Worm (Caenorhabditis elegans): ENCODE results near the gene Y39A1A.27.
A peak's percentile ranks its signal among the peaks of the same experiment; 100 is the strongest.

Gene Y39A1A.27

ce11 chrIII:10642781-10643180, 4.0 kb downstream of the Y39A1A.27 start, which contains the start of the genes dhs-11 and orc-1 (continued):
- TF ChIP-seq nhr-19 (GFP tag; conservative IDR thresholded peaks at IDR 0.05) (peak; percentile 51), fkh-8 (tag; optimal IDR thresholded peaks at IDR 0.05) (peak; percentile 29), efl-1 (optimal IDR thresholded peaks at IDR 0.05) (peak; percentile 62 to 91), efl-1 (GFP tag; optimal IDR thresholded peaks at IDR 0.05 in 1 of 2) (peak; percentile 91 to 99), mep-1 (tag; optimal IDR thresholded peaks at IDR 0.05) (peak; percentile 77), nhr-90 (tag; optimal IDR thresholded peaks at IDR 0.05; ENCODE audit: poor library complexity) (peak; percentile 48), nhr-20 (tag; optimal IDR thresholded peaks at IDR 0.05) (peak; percentile 59), unc-130 (tag; optimal IDR thresholded peaks at IDR 0.05) (peak; percentile 71), lsy-2 (tag; optimal IDR thresholded peaks at IDR 0.05) (peak; percentile 98 to 99), egl-27 (tag; optimal IDR thresholded peaks at IDR 0.05) (no peak), ceh-82 (tag; optimal IDR thresholded peaks at IDR 0.05) (peak in 2 of 3 experiments; percentile 1 to 21), swsn-7 (tag; optimal IDR thresholded peaks at IDR 0.05) (peak; percentile 42), dpl-1 (GFP tag; optimal IDR thresholded peaks at IDR 0.05) (peak; percentile 88 to 93 (median 90)), nhr-28 (tag; optimal IDR thresholded peaks at IDR 0.05) (no peak), isw-1 (GFP tag; IDR thresholded peaks at IDR 0.05) (peak; percentile 35), nhr-71 (tag; optimal IDR thresholded peaks at IDR 0.05) (peak; percentile 66), snpc-4 (tag; optimal IDR thresholded peaks at IDR 0.05) (peak; percentile 22), nhr-47 (tag; optimal IDR thresholded peaks at IDR 0.05) (peak; percentile 52), lin-15B (tag; optimal IDR thresholded peaks at IDR 0.05) (peak; percentile 57)

- TF ChIP-seq unc-98 (GFP tag; IDR thresholded peaks at IDR 0.05) = no peak
- no peak for TF ChIP-seq nhr-84 (tag; optimal IDR thresholded peaks at IDR 0.05)
- no peak for TF ChIP-seq isw-1 (GFP tag; IDR thresholded peaks at IDR 0.05)
- TF ChIP-seq lsy-2 (tag; optimal IDR thresholded peaks at IDR 0.05) = peak; percentile 5 to 69
- no peak for TF ChIP-seq lin-15B (tag; optimal IDR thresholded peaks at IDR 0.05)
- peak; percentile 34 to 46 for TF ChIP-seq lin-35 (GFP tag; optimal IDR thresholded peaks at IDR 0.05)
- TF ChIP-seq ets-5 (GFP tag; IDR thresholded peaks at IDR 0.05) = no peak
- no peak for TF ChIP-seq C34B4.2 (tag; optimal IDR thresholded peaks at IDR 0.05)
- TF ChIP-seq nhr-71 (tag; optimal IDR thresholded peaks at IDR 0.05) = no peak
- TF ChIP-seq C04F5.9 (tag; optimal IDR thresholded peaks at IDR 0.05) = no peak
- no peak for TF ChIP-seq pag-3 (tag; optimal IDR thresholded peaks at IDR 0.05; ENCODE audit: borderline replicate concordance, insufficient read depth)
- TF ChIP-seq nhr-47 (tag; optimal IDR thresholded peaks at IDR 0.05) = no peak
- no peak for TF ChIP-seq nhr-90 (tag; optimal IDR thresholded peaks at IDR 0.05; ENCODE audit: poor library complexity)
- TF ChIP-seq fkh-4 (tag; optimal IDR thresholded peaks at IDR 0.05; ENCODE audit: borderline replicate concordance) = no peak
- TF ChIP-seq dpl-1 (GFP tag; optimal IDR thresholded peaks at IDR 0.05) = peak; percentile 20 to 54 (median 38)
- TF ChIP-seq skn-1 (tag; optimal IDR thresholded peaks at IDR 0.05) = no peak
- TF ChIP-seq mef-2 (tag; optimal IDR thresholded peaks at IDR 0.05) = no peak
- peak; percentile 15 to 33 for TF ChIP-seq efl-1 (optimal IDR thresholded peaks at IDR 0.05)
- peak; percentile 7 to 33 for TF ChIP-seq efl-1 (GFP tag; optimal IDR thresholded peaks at IDR 0.05 in 1 of 2)
- no peak for TF ChIP-seq rnt-1 (tag; optimal IDR thresholded peaks at IDR 0.05)
- no peak for TF ChIP-seq unc-130 (tag; optimal IDR thresholded peaks at IDR 0.05)
- TF ChIP-seq blmp-1 (tag; optimal IDR thresholded peaks at IDR 0.05) = peak; percentile 21
- no peak for TF ChIP-seq ztf-4 (tag; optimal IDR thresholded peaks at IDR 0.05)
- no peak for TF ChIP-seq nhr-11 (tag; optimal IDR thresholded peaks at IDR 0.05)
- TF ChIP-seq F16B12.6 (tag; optimal IDR thresholded peaks at IDR 0.05) = peak; percentile 34
- TF ChIP-seq vab-15 (tag; optimal IDR thresholded peaks at IDR 0.05) = no peak
Measured at ce11 chrIII:10646094-10646493, 7.3 kb downstream of the Y39A1A.27 start, which contains the start of gene orc-4. Gene orc-4 (plus strand): TSS chrIII:10646170.

- no peak for TF ChIP-seq C04F5.9 (tag; optimal IDR thresholded peaks at IDR 0.05)
- TF ChIP-seq fkh-8 (tag; optimal IDR thresholded peaks at IDR 0.05) = no peak
- no peak for TF ChIP-seq nhr-85 (tag)
- TF ChIP-seq nhr-237 (tag; optimal IDR thresholded peaks at IDR 0.05) = no peak
- TF ChIP-seq nhr-12 (tag; optimal IDR thresholded peaks at IDR 0.05) = no peak
- no peak for TF ChIP-seq elt-2 (tag; optimal IDR thresholded peaks at IDR 0.05)
- no peak for TF ChIP-seq Y116A8C.19 (tag; optimal IDR thresholded peaks at IDR 0.05; ENCODE audit: borderline replicate concordance)
- TF ChIP-seq lin-35 (GFP tag; optimal IDR thresholded peaks at IDR 0.05) = no peak
- TF ChIP-seq snpc-4 (tag; optimal IDR thresholded peaks at IDR 0.05) = no peak
- TF ChIP-seq nhr-20 (tag; optimal IDR thresholded peaks at IDR 0.05) = no peak
- no peak for TF ChIP-seq nhr-77 (tag; optimal IDR thresholded peaks at IDR 0.05)
- no peak for TF ChIP-seq fkh-4 (tag; optimal IDR thresholded peaks at IDR 0.05; ENCODE audit: borderline replicate concordance)
- TF ChIP-seq ceh-63 (GFP tag; optimal IDR thresholded peaks at IDR 0.05) = no peak
- TF ChIP-seq rnt-1 (tag; optimal IDR thresholded peaks at IDR 0.05) = no peak
- TF ChIP-seq mdl-1 (tag; optimal IDR thresholded peaks at IDR 0.05) = no peak
- TF ChIP-seq ceh-8 (GFP tag; optimal IDR thresholded peaks at IDR 0.05) = no peak
- no peak for TF ChIP-seq ztf-11 (tag; optimal IDR thresholded peaks at IDR 0.05)
- TF ChIP-seq hlh-17 (GFP tag; optimal IDR thresholded peaks at IDR 0.05; ENCODE audit: borderline replicate concordance) = no peak
Measured at ce11 chrIII:10649219-10649618, 10.4 kb downstream of the Y39A1A.27 start, which contains the start of gene emg-1. Gene emg-1 (plus strand): TSS chrIII:10649519.

All from whole organism, L1 larva.